Worm (Caenorhabditis elegans) whole organism, mixed stage, embryonic: ENCODE results near the gene myo-5.

ENCODE experiments used
- M03D4.4 ChIP-seq: sonication (generic microtip); optimal IDR thresholded peaks from 2 replicates; lab custom pipeline; 2017; ENCODE audit warnings: mild to moderate bottlenecking, missing genetic modification characterization, missing compliant biosample characterization
- blmp-1 ChIP-seq: fragments of 150-350 bp; optimal IDR thresholded peaks from 2 replicates; lab custom pipeline; 2014; ENCODE audit warnings: missing biosample characterization, missing genetic modification characterization
- ceh-39 ChIP-seq: fragments of 150-350 bp; optimal IDR thresholded peaks from 2 replicates; lab custom pipeline; 2014; ENCODE audit warnings: missing biosample characterization, missing genetic modification characterization
- lin-13 ChIP-seq: fragments of 150-350 bp; optimal IDR thresholded peaks from 2 replicates; lab custom pipeline; 2014; ENCODE audit warnings: missing biosample characterization, missing genetic modification characterization
- lsy-2 ChIP-seq: fragments of 150-350 bp; optimal IDR thresholded peaks from 2 replicates; lab custom pipeline; 2014; ENCODE audit warnings: missing biosample characterization, missing genetic modification characterization
- mab-5 ChIP-seq: fragments of 150-350 bp; optimal IDR thresholded peaks from 2 replicates; lab custom pipeline; 2014; ENCODE audit warnings: missing biosample characterization, missing genetic modification characterization
- mep-1 ChIP-seq: fragments of 150-350 bp; optimal IDR thresholded peaks from 2 replicates; lab custom pipeline; 2017; ENCODE audit warnings: missing biosample characterization, missing genetic modification reagents, missing genetic modification characterization, inconsistent platforms
- nhr-12 ChIP-seq: fragments of 150-350 bp; optimal IDR thresholded peaks from 2 replicates; lab custom pipeline; 2014; ENCODE audit warnings: missing biosample characterization, missing genetic modification characterization
- nhr-2 ChIP-seq: fragments of 150-350 bp; optimal IDR thresholded peaks from 2 replicates; lab custom pipeline; 2014; ENCODE audit warnings: missing biosample characterization, missing genetic modification characterization
- pha-4 ChIP-seq: fragments of 150-350 bp; optimal IDR thresholded peaks from 2 replicates; lab custom pipeline; 2018; ENCODE audit warnings: missing biosample characterization, missing genetic modification reagents, missing genetic modification characterization
- unc-39 ChIP-seq: fragments of 150-350 bp; optimal IDR thresholded peaks from 2 replicates; lab custom pipeline; 2014; ENCODE audit warnings: missing biosample characterization, missing genetic modification characterization
- unc-62 ChIP-seq: fragments of 150-350 bp; optimal IDR thresholded peaks from 2 replicates; lab custom pipeline; 2014; ENCODE audit warnings: missing biosample characterization, missing genetic modification reagents, missing genetic modification characterization
- zip-8 ChIP-seq: fragments of 150-350 bp; optimal IDR thresholded peaks from 2 replicates; lab custom pipeline; 2014; ENCODE audit warnings: missing biosample characterization, missing genetic modification characterization
- ztf-11 ChIP-seq: fragments of 150-350 bp; optimal IDR thresholded peaks from 2 replicates; lab custom pipeline; 2014; ENCODE audit warnings: missing biosample characterization, missing genetic modification characterization

DNA sequence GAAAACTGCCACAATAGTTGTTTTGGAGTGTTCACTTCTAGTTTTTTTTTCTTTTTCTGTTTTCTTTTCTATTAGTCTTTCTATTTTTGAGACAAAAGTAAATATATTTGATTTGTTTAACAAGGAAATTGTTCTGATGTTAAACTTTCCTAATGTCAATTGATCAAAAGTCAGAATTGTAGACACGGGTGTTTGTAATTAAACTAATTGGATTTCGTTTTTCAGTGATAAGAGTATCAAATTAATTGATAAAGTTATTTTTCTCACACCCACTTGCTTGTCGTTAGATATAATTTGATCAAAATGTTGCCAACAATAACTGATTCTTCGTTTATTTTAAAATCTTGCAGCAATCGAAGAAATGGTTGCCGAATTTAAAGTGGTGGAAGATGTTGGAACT is 54.4 kb downstream of the myo-5 start:
- TF ChIP-seq mep-1 (tag; lab: Kevin White, UChicago) (no peak), mab-5 (no peak), unc-62 (no peak), lsy-2 (no peak), ztf-11 (tag; lab: Kevin White, UChicago) (no peak), lin-13 (no peak), zip-8 (tag; lab: Kevin White, UChicago) (no peak), nhr-2 (no peak), unc-39 (no peak), ceh-39 (no peak), pha-4 (no peak), nhr-12 (no peak), M03D4.4 (tag; lab: Kevin White, UChicago) (no peak), blmp-1 (tag; lab: Kevin White, UChicago) (no peak)
